Worm (Caenorhabditis elegans) whole organism, mixed stage, embryonic: ENCODE results near the gene cwp-1.

Experiments used
- blmp-1 ChIP-seq: fragments of 150-350 bp; optimal IDR thresholded peaks from 2 replicates; lab custom pipeline; 2014; ENCODE audit warnings: missing biosample characterization, missing genetic modification characterization
- ceh-83 ChIP-seq: fragments of 200-800 bp; sonication (Bioruptor generic); optimal IDR thresholded peaks from 2 replicates; lab custom pipeline; 2018; ENCODE audit warnings: mild to moderate bottlenecking, missing genetic modification characterization, missing compliant biosample characterization
- elt-3 ChIP-seq: fragments of 150-350 bp; optimal IDR thresholded peaks from 2 replicates; lab custom pipeline; 2014; ENCODE audit warnings: missing biosample characterization, missing genetic modification characterization
- nhr-28 ChIP-seq: fragments of 150-350 bp; optimal IDR thresholded peaks from 2 replicates; lab custom pipeline; 2014; ENCODE audit warnings: missing biosample characterization, missing genetic modification characterization
- nhr-76 ChIP-seq: sonication (generic microtip); optimal IDR thresholded peaks from 2 replicates; lab custom pipeline; 2017; ENCODE audit warnings: missing biosample characterization, missing genetic modification characterization
- sptf-1 ChIP-seq: sonication (generic microtip); optimal IDR thresholded peaks from 2 replicates; lab custom pipeline; 2017; ENCODE audit warnings: mild to moderate bottlenecking, missing genetic modification characterization, moderate library complexity, missing compliant biosample characterization
- ztf-11 ChIP-seq: fragments of 150-350 bp; optimal IDR thresholded peaks from 2 replicates; lab custom pipeline; 2014; ENCODE audit warnings: missing biosample characterization, missing genetic modification characterization

DNA sequence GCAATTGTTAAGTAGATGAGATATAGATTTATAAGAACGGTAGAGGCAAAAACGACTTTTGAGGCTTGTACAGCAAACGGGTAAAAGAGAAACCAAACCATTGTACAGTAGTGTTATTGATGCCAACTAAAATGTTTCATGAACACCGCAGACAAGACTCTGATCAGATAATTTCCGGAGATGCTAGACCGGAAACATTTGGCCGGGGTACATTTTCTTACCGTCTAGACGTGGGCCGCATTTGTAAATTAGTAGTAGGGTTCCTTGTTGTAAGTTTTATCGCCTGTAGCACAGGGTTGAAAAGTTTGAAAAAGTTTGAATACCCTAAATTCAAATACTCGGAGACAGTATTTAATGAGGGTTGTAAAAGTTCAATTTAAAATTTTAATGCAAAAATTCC is 40.3 kb upstream of the cwp-1 start, which contains the start of gene str-32:
- TF ChIP-seq nhr-28 (tag; lab: Kevin White, UChicago) (no peak), elt-3 (tag; lab: Kevin White, UChicago) (no peak), ceh-83 (GFP tag; lab: Kevin White, UChicago) (no peak), blmp-1 (no peak), ztf-11 (tag; lab: Kevin White, UChicago) (no peak), nhr-76 (tag; lab: Kevin White, UChicago) (no peak), sptf-1 (tag; lab: Kevin White, UChicago) (no peak)
